Comparison of ENCODE assay signal across 1 fruit fly cellular context in the genomic region with DNA sequence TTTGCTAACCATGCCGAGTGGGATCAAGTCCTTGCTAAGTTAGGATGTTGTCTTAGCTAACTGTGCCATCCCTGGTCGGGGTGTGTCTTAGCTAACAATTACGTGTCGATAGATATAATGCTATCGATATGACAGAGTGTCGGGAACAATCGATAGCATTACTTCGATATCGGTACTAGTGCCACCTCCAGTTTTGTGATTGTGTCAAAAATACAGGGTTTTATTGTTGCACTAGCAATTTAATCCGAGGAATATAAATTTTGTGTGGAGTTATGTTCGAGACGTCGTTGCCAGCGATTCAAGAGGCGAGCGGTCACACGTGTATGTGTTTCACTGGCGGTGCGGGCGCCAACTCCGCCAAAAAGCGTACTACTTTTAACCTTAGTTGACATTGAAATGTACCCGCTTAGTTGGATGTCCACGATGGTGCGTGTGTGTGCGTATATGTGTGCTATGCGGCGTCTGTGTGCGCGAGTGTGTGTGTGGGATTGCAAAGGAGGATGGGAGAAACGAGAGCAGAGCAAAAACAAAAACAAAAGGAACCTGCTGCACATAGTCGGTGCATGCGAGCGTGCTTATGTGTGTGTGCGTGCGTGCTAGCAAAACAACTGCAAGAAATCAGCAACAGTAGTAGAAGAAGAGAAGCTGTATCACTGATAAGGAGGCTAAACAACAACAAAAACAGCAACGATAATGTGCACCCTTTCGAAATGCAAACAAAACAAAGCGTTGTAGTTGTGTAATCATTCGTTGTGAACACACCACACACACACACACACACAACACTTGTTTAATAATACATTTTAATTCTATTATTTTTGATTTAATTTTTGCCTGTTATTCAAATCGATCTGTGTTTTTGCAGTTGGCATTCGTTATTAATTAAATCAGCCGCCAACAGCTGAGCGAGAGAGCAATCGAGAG.
TF ChIP-seq lines count a peak whose summit lies in the region.

A gene (plus strand): TSS at position 179 of the 924 bp plus-strand sequence.

TF ChIP-seq in whole organism, embryonic, 481 proteins besides CTCF, POLR2A, EP300 and RAD21 (continued from another document):
- no peak for TF ChIP-seq CG17328 (GFP tag; IDR thresholded peaks at IDR 0.05; lab: Robert Waterston, UW)
- peak; percentile 92 for TF ChIP-seq unc-4 (GFP tag; IDR thresholded peaks at IDR 0.05; lab: Robert Waterston, UW; ENCODE audit: partially characterized antibody)
- TF ChIP-seq CG9817 (tag; optimal IDR thresholded peaks at IDR 0.05; lab: Kevin White, UChicago), result peak; percentile 30
- peak; percentile 98 for TF ChIP-seq Sry-δ (GFP tag; optimal IDR thresholded peaks at IDR 0.05; lab: Kevin White, UChicago)
- no peak for TF ChIP-seq al (GFP tag; IDR thresholded peaks at IDR 0.05; lab: Robert Waterston, UW)
- peak; percentile 86 for TF ChIP-seq Lhr (GFP tag; optimal IDR thresholded peaks at IDR 0.05; lab: Kevin White, UChicago)
- no peak for TF ChIP-seq CkIIα-i1 (GFP tag; IDR thresholded peaks at IDR 0.05; lab: Robert Waterston, UW)
- TF ChIP-seq Mes4 (GFP tag; optimal IDR thresholded peaks at IDR 0.05; lab: Kevin White, UChicago), result no peak
- TF ChIP-seq Tbp (GFP tag; optimal IDR thresholded peaks at IDR 0.05; lab: Kevin White, UChicago), result no peak
- no peak for TF ChIP-seq ATbp (GFP tag; optimal IDR thresholded peaks at IDR 0.05; lab: Kevin White, UChicago)
- TF ChIP-seq CG18599 (GFP tag; optimal IDR thresholded peaks at IDR 0.05; lab: Kevin White, UChicago), result peak; percentile 53
- no peak for TF ChIP-seq CG10565 (GFP tag; optimal IDR thresholded peaks at IDR 0.05; lab: Kevin White, UChicago)
- TF ChIP-seq kni (GFP tag; optimal IDR thresholded peaks at IDR 0.05; lab: Kevin White, UChicago), result peak; percentile 77
- TF ChIP-seq gro (GFP tag; optimal IDR thresholded peaks at IDR 0.05; lab: Kevin White, UChicago), result peak; percentile 36
- no peak for TF ChIP-seq CG16815 (GFP tag; optimal IDR thresholded peaks at IDR 0.05; lab: Kevin White, UChicago)
- peak; percentile 43 for TF ChIP-seq mam (GFP tag; optimal IDR thresholded peaks at IDR 0.05; lab: Kevin White, UChicago)
- peak; percentile 89 for TF ChIP-seq knrl (GFP tag; IDR thresholded peaks at IDR 0.05; lab: Robert Waterston, UW; ENCODE audit: partially characterized antibody)
- TF ChIP-seq Blimp-1 (GFP tag; optimal IDR thresholded peaks at IDR 0.05; lab: Kevin White, UChicago), result no peak
- no peak for TF ChIP-seq CG12744 (GFP tag; optimal IDR thresholded peaks at IDR 0.05; lab: Kevin White, UChicago)
- TF ChIP-seq CG6854 (GFP tag; optimal IDR thresholded peaks at IDR 0.05; lab: Kevin White, UChicago), result peak; percentile 33
- TF ChIP-seq CG16813 (GFP tag; IDR thresholded peaks at IDR 0.05; lab: Robert Waterston, UW; ENCODE audit: partially characterized antibody), result peak; percentile 93
- TF ChIP-seq Doc3 (GFP tag; IDR thresholded peaks at IDR 0.05; lab: Robert Waterston, UW; ENCODE audit: partially characterized antibody), result peak; percentile 81
- TF ChIP-seq nerfin-1 (tag; optimal IDR thresholded peaks at IDR 0.05; lab: Kevin White, UChicago), result peak; percentile 61
- TF ChIP-seq CG6272 (GFP tag; IDR thresholded peaks at IDR 0.05; lab: Robert Waterston, UW), result 0 out of 2 replicates have a peak, but pooled peaks have one; percentile 8
- no peak for TF ChIP-seq schlank (tag; optimal IDR thresholded peaks at IDR 0.05; lab: Kevin White, UChicago)
- TF ChIP-seq Dfd (GFP tag; optimal IDR thresholded peaks at IDR 0.05; lab: Kevin White, UChicago), result no peak
- no peak for TF ChIP-seq CG30431 (GFP tag; optimal IDR thresholded peaks at IDR 0.05; lab: Kevin White, UChicago)
- TF ChIP-seq org-1 (GFP tag; optimal IDR thresholded peaks at IDR 0.05; lab: Kevin White, UChicago), result no peak
- no peak for TF ChIP-seq Nf-YA (GFP tag; IDR thresholded peaks at IDR 0.05; lab: Robert Waterston, UW)
- TF ChIP-seq CG11560 (tag; IDR thresholded peaks at IDR 0.05; lab: Robert Waterston, UW), result peak; percentile 74; the same call in 2 of the 3 replicates
- TF ChIP-seq Myb (GFP tag; optimal IDR thresholded peaks at IDR 0.05; lab: Kevin White, UChicago), result peak; percentile 91
- TF ChIP-seq dm (GFP tag; optimal IDR thresholded peaks at IDR 0.05; lab: Kevin White, UChicago), result peak; percentile 54
- TF ChIP-seq CG12299 (tag; optimal IDR thresholded peaks at IDR 0.05; lab: Kevin White, UChicago), result peak; percentile 43
- TF ChIP-seq CG2116 (GFP tag; optimal IDR thresholded peaks at IDR 0.05; lab: Kevin White, UChicago), result peak; percentile 79
- TF ChIP-seq CrebB (tag; optimal IDR thresholded peaks at IDR 0.05; lab: Kevin White, UChicago), result peak; percentile 16
- peak; percentile 1 for TF ChIP-seq CG3163 (GFP tag; optimal IDR thresholded peaks at IDR 0.05; lab: Kevin White, UChicago)
- no peak; the same call in 2 of the 3 replicates for TF ChIP-seq dysf (GFP tag; IDR thresholded peaks at IDR 0.05; lab: Robert Waterston, UW)
- TF ChIP-seq lbe (GFP tag; optimal IDR thresholded peaks at IDR 0.05; lab: Kevin White, UChicago), result no peak
- no peak for TF ChIP-seq Rx (GFP tag; IDR thresholded peaks at IDR 0.05; lab: Robert Waterston, UW)
- no peak for TF ChIP-seq Bdp1 (GFP tag; optimal IDR thresholded peaks at IDR 0.05; lab: Kevin White, UChicago)
- TF ChIP-seq grn (GFP tag; optimal IDR thresholded peaks at IDR 0.05; lab: Kevin White, UChicago), result peak; percentile 3
- no peak for TF ChIP-seq CG9876 (GFP tag; optimal IDR thresholded peaks at IDR 0.05; lab: Kevin White, UChicago)
- TF ChIP-seq CG10147 (GFP tag; optimal IDR thresholded peaks at IDR 0.05; lab: Kevin White, UChicago), result peak; percentile 8
- TF ChIP-seq CG34224 (GFP tag; IDR thresholded peaks at IDR 0.05; lab: Robert Waterston, UW; ENCODE audit: partially characterized antibody), result peak; percentile 85
- TF ChIP-seq ftz-f1 (GFP tag; optimal IDR thresholded peaks at IDR 0.05; lab: Kevin White, UChicago), result peak; percentile 87
- no peak for TF ChIP-seq vfl (GFP tag; optimal IDR thresholded peaks at IDR 0.05; lab: Kevin White, UChicago)
- no peak for TF ChIP-seq peb (GFP tag; IDR thresholded peaks at IDR 0.05; lab: Robert Waterston, UW)
- no peak for TF ChIP-seq CG11504 (tag; optimal IDR thresholded peaks at IDR 0.05; lab: Kevin White, UChicago)
- TF ChIP-seq shn (GFP tag; optimal IDR thresholded peaks at IDR 0.05; lab: Kevin White, UChicago), result no peak
- no peak for TF ChIP-seq ham (GFP tag; IDR thresholded peaks at IDR 0.05; lab: Robert Waterston, UW)
- peak; percentile 90 for TF ChIP-seq ato (GFP tag; IDR thresholded peaks at IDR 0.05; lab: Robert Waterston, UW; ENCODE audit: partially characterized antibody)
- peak; percentile 37 for TF ChIP-seq CG12155 (GFP tag; optimal IDR thresholded peaks at IDR 0.05; lab: Kevin White, UChicago)
- TF ChIP-seq CG11093 (GFP tag; IDR thresholded peaks at IDR 0.05; lab: Robert Waterston, UW), result no peak
- no peak for TF ChIP-seq mirr (GFP tag; optimal IDR thresholded peaks at IDR 0.05; lab: Kevin White, UChicago)
- no peak for TF ChIP-seq sc (optimal IDR thresholded peaks at IDR 0.05; lab: Kevin White, UChicago)
- no peak for TF ChIP-seq sc (GFP tag; optimal IDR thresholded peaks at IDR 0.05; lab: Kevin White, UChicago)
- peak; percentile 82 for TF ChIP-seq nom (GFP tag; optimal IDR thresholded peaks at IDR 0.05; lab: Kevin White, UChicago)
- TF ChIP-seq pb (GFP tag; optimal IDR thresholded peaks at IDR 0.05; lab: Kevin White, UChicago), result no peak
- TF ChIP-seq so (GFP tag; IDR thresholded peaks at IDR 0.05; lab: Robert Waterston, UW), result no peak
- no peak for TF ChIP-seq bowl (GFP tag; IDR thresholded peaks at IDR 0.05; lab: Robert Waterston, UW)
- no peak for TF ChIP-seq CG7786 (GFP tag; optimal IDR thresholded peaks at IDR 0.05; lab: Kevin White, UChicago)
- no peak for TF ChIP-seq CG31224 (GFP tag; IDR thresholded peaks at IDR 0.05; lab: Robert Waterston, UW)
- no peak for TF ChIP-seq sens-2 (GFP tag; IDR thresholded peaks at IDR 0.05; lab: Robert Waterston, UW)
- TF ChIP-seq CG12769 (tag; optimal IDR thresholded peaks at IDR 0.05; lab: Kevin White, UChicago), result no peak
- TF ChIP-seq CG10209 (GFP tag; optimal IDR thresholded peaks at IDR 0.05; lab: Kevin White, UChicago), result no peak
- TF ChIP-seq CG5953 (GFP tag; IDR thresholded peaks at IDR 0.05; lab: Robert Waterston, UW), result no peak
- TF ChIP-seq sob (GFP tag; IDR thresholded peaks at IDR 0.05; lab: Robert Waterston, UW), result peak; percentile 32; the same call in 1 of the 2 replicates
- no peak for TF ChIP-seq CG12104 (GFP tag; optimal IDR thresholded peaks at IDR 0.05; lab: Kevin White, UChicago)
- no peak for TF ChIP-seq CG2889 (GFP tag; IDR thresholded peaks at IDR 0.05; lab: Robert Waterston, UW)
- no peak for TF ChIP-seq scrt (GFP tag; optimal IDR thresholded peaks at IDR 0.05; lab: Kevin White, UChicago)
- TF ChIP-seq croc (GFP tag; conservative IDR thresholded peaks at IDR 0.05; lab: Robert Waterston, UW), result no peak
- TF ChIP-seq nmo (GFP tag; optimal IDR thresholded peaks at IDR 0.05; lab: Kevin White, UChicago), result peak; percentile 53
- no peak for TF ChIP-seq pan (optimal IDR thresholded peaks at IDR 0.05; lab: Kevin White, UChicago)
- no peak for TF ChIP-seq pan (GFP tag; optimal IDR thresholded peaks at IDR 0.05 in 1 of 2, IDR thresholded peaks at IDR 0.05 in 1 of 2)
- TF ChIP-seq ssp (GFP tag; IDR thresholded peaks at IDR 0.05; lab: Robert Waterston, UW), result no peak
- no peak for TF ChIP-seq sima (GFP tag; optimal IDR thresholded peaks at IDR 0.05; lab: Kevin White, UChicago)
- peak; percentile 89 for TF ChIP-seq Scr (GFP tag; IDR thresholded peaks at IDR 0.05; lab: Robert Waterston, UW; ENCODE audit: partially characterized antibody)
- TF ChIP-seq slbo (GFP tag; IDR thresholded peaks at IDR 0.05; lab: Robert Waterston, UW), result peak; percentile 41
- peak; percentile 36; the same call in 1 of the 2 replicates for TF ChIP-seq ttk (GFP tag; IDR thresholded peaks at IDR 0.05; lab: Robert Waterston, UW)
- TF ChIP-seq dpn (GFP tag; optimal IDR thresholded peaks at IDR 0.05; lab: Kevin White, UChicago), result peak in 1 of 2 experiments; percentile 44
- no peak for TF ChIP-seq bcd (GFP tag; optimal IDR thresholded peaks at IDR 0.05; lab: Kevin White, UChicago)
- TF ChIP-seq crol (GFP tag; IDR thresholded peaks at IDR 0.05; lab: Robert Waterston, UW), result no peak
- TF ChIP-seq Usf (GFP tag; optimal IDR thresholded peaks at IDR 0.05; lab: Kevin White, UChicago), result no peak
- TF ChIP-seq CG7556 (GFP tag; optimal IDR thresholded peaks at IDR 0.05; lab: Kevin White, UChicago), result peak; percentile 9
- TF ChIP-seq HLH4C (GFP tag; IDR thresholded peaks at IDR 0.05; lab: Robert Waterston, UW; ENCODE audit: partially characterized antibody), result peak; percentile 87
- TF ChIP-seq Drgx (GFP tag; IDR thresholded peaks at IDR 0.05; lab: Robert Waterston, UW), result 0 out of 2 replicates have a peak, but pooled peaks have one; percentile 7
- no peak for TF ChIP-seq lmd (GFP tag; IDR thresholded peaks at IDR 0.05; lab: Robert Waterston, UW)
- TF ChIP-seq BEAF-32 (GFP tag; optimal IDR thresholded peaks at IDR 0.05; lab: Kevin White, UChicago), result peak; percentile 95
- peak; percentile 33 for TF ChIP-seq Hand (GFP tag; optimal IDR thresholded peaks at IDR 0.05; lab: Kevin White, UChicago)
- no peak for TF ChIP-seq Ravus (GFP tag; IDR thresholded peaks at IDR 0.05; lab: Robert Waterston, UW)
- TF ChIP-seq emc (GFP tag; optimal IDR thresholded peaks at IDR 0.05; lab: Kevin White, UChicago), result no peak
- TF ChIP-seq Taf1 (GFP tag; IDR thresholded peaks at IDR 0.05; lab: Robert Waterston, UW), result no peak
- TF ChIP-seq CG13424 (tag; optimal IDR thresholded peaks at IDR 0.05; lab: Kevin White, UChicago), result peak; percentile 8
- peak; percentile 64 for TF ChIP-seq CG10267 (tag; optimal IDR thresholded peaks at IDR 0.05; lab: Kevin White, UChicago)
- TF ChIP-seq Sox100B (GFP tag; optimal IDR thresholded peaks at IDR 0.05; lab: Kevin White, UChicago), result no peak
- peak; percentile 64 for TF ChIP-seq CG8290 (GFP tag; optimal IDR thresholded peaks at IDR 0.05; lab: Kevin White, UChicago)
- peak in 1 of 2 experiments; percentile 95 for TF ChIP-seq CG8290 (tag; optimal IDR thresholded peaks at IDR 0.05; lab: Kevin White, UChicago)
- peak; percentile 62 for TF ChIP-seq YL-1 (GFP tag; optimal IDR thresholded peaks at IDR 0.05; lab: Kevin White, UChicago)
- TF ChIP-seq CG42726 (GFP tag; IDR thresholded peaks at IDR 0.05; lab: Robert Waterston, UW; ENCODE audit: partially characterized antibody), result peak; percentile 87
- no peak for TF ChIP-seq kay (GFP tag; optimal IDR thresholded peaks at IDR 0.05; lab: Kevin White, UChicago)
- TF ChIP-seq az2 (GFP tag; optimal IDR thresholded peaks at IDR 0.05; lab: Kevin White, UChicago), result no peak
- TF ChIP-seq Dbx (GFP tag; IDR thresholded peaks at IDR 0.05; lab: Robert Waterston, UW), result peak; percentile 36; the same call in 1 of the 3 replicates
- TF ChIP-seq CHES-1-like (GFP tag; optimal IDR thresholded peaks at IDR 0.05; lab: Kevin White, UChicago), result peak; percentile 56
- TF ChIP-seq row (GFP tag; IDR thresholded peaks at IDR 0.05; lab: Robert Waterston, UW), result peak; percentile 38; the same call in 1 of the 3 replicates
- no peak for TF ChIP-seq tap (tag; optimal IDR thresholded peaks at IDR 0.05; lab: Kevin White, UChicago)
- TF ChIP-seq caup (GFP tag; optimal IDR thresholded peaks at IDR 0.05; lab: Kevin White, UChicago; ENCODE audit: severe bottlenecking), result peak; percentile 27
- peak; percentile 91 for TF ChIP-seq Dll (GFP tag; IDR thresholded peaks at IDR 0.05; lab: Robert Waterston, UW; ENCODE audit: partially characterized antibody)
- no peak for TF ChIP-seq salm (tag; optimal IDR thresholded peaks at IDR 0.05; lab: Kevin White, UChicago)
- TF ChIP-seq CG3847 (GFP tag; IDR thresholded peaks at IDR 0.05; lab: Robert Waterston, UW), result peak; percentile 38
- TF ChIP-seq gce (GFP tag; IDR thresholded peaks at IDR 0.05; lab: Robert Waterston, UW), result no peak
- TF ChIP-seq bigmax (GFP tag; optimal IDR thresholded peaks at IDR 0.05; lab: Kevin White, UChicago), result peak; percentile 22
- no peak for TF ChIP-seq sr (GFP tag; IDR thresholded peaks at IDR 0.05; lab: Robert Waterston, UW)
- TF ChIP-seq CG6654 (GFP tag; optimal IDR thresholded peaks at IDR 0.05; lab: Kevin White, UChicago), result no peak
- TF ChIP-seq D19B (GFP tag; optimal IDR thresholded peaks at IDR 0.05; lab: Kevin White, UChicago), result no peak
- TF ChIP-seq Asciz (GFP tag; optimal IDR thresholded peaks at IDR 0.05; lab: Kevin White, UChicago), result no peak
- no peak for TF ChIP-seq CG32772 (GFP tag; IDR thresholded peaks at IDR 0.05; lab: Robert Waterston, UW)
- peak; percentile 87 for TF ChIP-seq zen2 (GFP tag; IDR thresholded peaks at IDR 0.05; lab: Robert Waterston, UW; ENCODE audit: partially characterized antibody)
